Worm (Caenorhabditis elegans) whole organism, L3 larva: Measurements from ENCODE around the gene cyp-34A10.

Source experiments
- R02D3.7 ChIP-seq: fragments of 150-350 bp; optimal IDR thresholded peaks from 2 replicates; lab custom pipeline; 2014; ENCODE audit warnings: missing biosample characterization, missing genetic modification characterization
- ZK546.5 ChIP-seq: sonication (generic microtip); optimal IDR thresholded peaks from 2 replicates; lab custom pipeline; 2017; ENCODE audit warnings: missing biosample characterization, missing genetic modification characterization
- aly-2 ChIP-seq: fragments of 150-350 bp; optimal IDR thresholded peaks from 2 replicates; lab custom pipeline; 2014; ENCODE audit warnings: missing biosample characterization, missing genetic modification characterization
- ama-1 ChIP-seq: fragments of 150-350 bp; optimal IDR thresholded peaks from 2 replicates; lab custom pipeline; 2018
- ceh-16 ChIP-seq: sonication (generic microtip); optimal IDR thresholded peaks from 2 replicates; lab custom pipeline; 2017; ENCODE audit warnings: missing biosample characterization, missing genetic modification characterization
- ceh-28 ChIP-seq: fragments of 150-350 bp; optimal IDR thresholded peaks from 2 replicates; lab custom pipeline; 2014; ENCODE audit warnings: missing biosample characterization, missing genetic modification reagents, missing genetic modification characterization
- egl-27 ChIP-seq: sonication (generic microtip); optimal IDR thresholded peaks from 4 replicates; lab custom pipeline; 2017; ENCODE audit warnings: missing biosample characterization, missing genetic modification reagents, missing genetic modification characterization
- egl-5 ChIP-seq: fragments of 150-350 bp; optimal IDR thresholded peaks from 2 replicates; lab custom pipeline; 2017; ENCODE audit warnings: missing biosample characterization, missing genetic modification reagents, missing genetic modification characterization, inconsistent platforms
- elt-1 ChIP-seq: fragments of 150-350 bp; optimal IDR thresholded peaks from 2 replicates; lab custom pipeline; 2014; ENCODE audit warnings: missing biosample characterization, missing genetic modification characterization
- elt-2 ChIP-seq: sonication (generic microtip); optimal IDR thresholded peaks from 2 replicates; lab custom pipeline; 2016; ENCODE audit warnings: missing genetic modification reagents, mild to moderate bottlenecking, missing genetic modification characterization, missing compliant biosample characterization
- elt-3 ChIP-seq, 3 experiments: fragments of 150-350 bp in 1 of 3; sonication (generic microtip) in 2 of 3; optimal IDR thresholded peaks; 2 replicates in 2 of 3; 4 replicates in 1 of 3; lab custom pipeline; 2014 to 2017; ENCODE audit warnings: missing biosample characterization in 3 of 3, missing genetic modification characterization in 3 of 3
- fkh-10 ChIP-seq: sonication (generic microtip); optimal IDR thresholded peaks from 2 replicates; lab custom pipeline; 2017; ENCODE audit warnings: missing biosample characterization, missing genetic modification reagents, missing genetic modification characterization
- fkh-2 ChIP-seq: fragments of 150-350 bp; optimal IDR thresholded peaks from 2 replicates; lab custom pipeline; 2014; ENCODE audit warnings: missing biosample characterization, missing genetic modification reagents, missing genetic modification characterization
- fos-1 ChIP-seq: fragments of 150-350 bp; optimal IDR thresholded peaks from 2 replicates; lab custom pipeline; 2014; ENCODE audit warnings: missing biosample characterization, missing genetic modification characterization
- hmg-11 ChIP-seq: sonication (generic microtip); optimal IDR thresholded peaks from 2 replicates; lab custom pipeline; 2016; ENCODE audit warnings: missing genetic modification characterization, missing compliant biosample characterization
- jun-1 ChIP-seq: fragments of 150-350 bp; optimal IDR thresholded peaks from 2 replicates; lab custom pipeline; 2014; ENCODE audit warnings: missing biosample characterization, missing genetic modification reagents, missing genetic modification characterization
- lin-39 ChIP-seq: fragments of 150-350 bp; optimal IDR thresholded peaks from 2 replicates; lab custom pipeline; 2018; ENCODE audit warnings: missing biosample characterization, missing genetic modification reagents, missing genetic modification characterization
- mdl-1 ChIP-seq: fragments of 150-350 bp; optimal IDR thresholded peaks from 2 replicates; lab custom pipeline; 2014; ENCODE audit warnings: missing biosample characterization, missing genetic modification characterization
- nfya-1 ChIP-seq: sonication (generic microtip); optimal IDR thresholded peaks from 2 replicates; lab custom pipeline; 2017; ENCODE audit warnings: missing genetic modification characterization, mild to moderate bottlenecking, missing compliant biosample characterization, antibody characterized with exemption, moderate library complexity; ENCODE audit not compliant: insufficient read depth
- nhr-11 ChIP-seq: fragments of 150-350 bp; optimal IDR thresholded peaks from 2 replicates; lab custom pipeline; 2014; ENCODE audit warnings: missing biosample characterization, missing genetic modification characterization
- nhr-12 ChIP-seq: fragments of 150-350 bp; optimal IDR thresholded peaks from 2 replicates; lab custom pipeline; 2014; ENCODE audit warnings: missing biosample characterization, missing genetic modification characterization
- nhr-23 ChIP-seq: fragments of 150-350 bp; optimal IDR thresholded peaks from 2 replicates; lab custom pipeline; 2014; ENCODE audit warnings: missing biosample characterization, missing genetic modification reagents, missing genetic modification characterization
- nhr-237 ChIP-seq: fragments of 150-350 bp; optimal IDR thresholded peaks from 2 replicates; lab custom pipeline; 2014; ENCODE audit warnings: missing biosample characterization, missing genetic modification characterization
- nhr-25 ChIP-seq: sonication (generic microtip); optimal IDR thresholded peaks from 2 replicates; lab custom pipeline; 2017; ENCODE audit warnings: missing biosample characterization, missing genetic modification characterization
- nhr-43 ChIP-seq: sonication (generic microtip); optimal IDR thresholded peaks from 2 replicates; lab custom pipeline; 2016; ENCODE audit warnings: mild to moderate bottlenecking, missing genetic modification characterization, missing compliant biosample characterization; ENCODE audit not compliant: poor library complexity, severe bottlenecking
- nhr-67 ChIP-seq: fragments of 150-350 bp; optimal IDR thresholded peaks from 2 replicates; lab custom pipeline; 2014; ENCODE audit warnings: missing biosample characterization, missing genetic modification characterization
- nhr-76 ChIP-seq: fragments of 150-350 bp; sonication (generic microtip); optimal IDR thresholded peaks from 5 replicates; lab custom pipeline; 2014; ENCODE audit warnings: missing biosample characterization, missing genetic modification characterization
- nhr-77 ChIP-seq: fragments of 150-350 bp; optimal IDR thresholded peaks from 2 replicates; lab custom pipeline; 2014; ENCODE audit warnings: missing biosample characterization, missing genetic modification characterization
- pqm-1 ChIP-seq: fragments of 150-350 bp; optimal IDR thresholded peaks from 2 replicates; lab custom pipeline; 2017; ENCODE audit warnings: missing biosample characterization, missing genetic modification characterization, inconsistent platforms
- skn-1 ChIP-seq: fragments of 150-350 bp; optimal IDR thresholded peaks from 2 replicates; lab custom pipeline; 2014; ENCODE audit warnings: missing biosample characterization, missing genetic modification characterization
- snpc-4 ChIP-seq: fragments of 150-350 bp; optimal IDR thresholded peaks from 2 replicates; lab custom pipeline; 2014; ENCODE audit warnings: missing biosample characterization, missing genetic modification characterization
- tbx-2 ChIP-seq: sonication (generic microtip); optimal IDR thresholded peaks from 2 replicates; lab custom pipeline; 2016; ENCODE audit warnings: mild to moderate bottlenecking, missing genetic modification characterization, missing compliant biosample characterization
- unc-39 ChIP-seq: sonication (generic microtip); optimal IDR thresholded peaks from 4 replicates; lab custom pipeline; 2017; ENCODE audit warnings: missing biosample characterization, missing genetic modification characterization
- unc-62 ChIP-seq: fragments of 150-350 bp; sonication (generic microtip); optimal IDR thresholded peaks from 4 replicates; lab custom pipeline; 2014; ENCODE audit warnings: missing biosample characterization, missing genetic modification reagents, missing genetic modification characterization
- zag-1 ChIP-seq: fragments of 150-350 bp; optimal IDR thresholded peaks from 2 replicates; lab custom pipeline; 2014; ENCODE audit warnings: missing biosample characterization, missing genetic modification characterization
- ztf-4 ChIP-seq: fragments of 150-350 bp; optimal IDR thresholded peaks from 2 replicates; lab custom pipeline; 2014; ENCODE audit warnings: missing biosample characterization, missing genetic modification characterization

Gene cyp-34A10

DNA sequence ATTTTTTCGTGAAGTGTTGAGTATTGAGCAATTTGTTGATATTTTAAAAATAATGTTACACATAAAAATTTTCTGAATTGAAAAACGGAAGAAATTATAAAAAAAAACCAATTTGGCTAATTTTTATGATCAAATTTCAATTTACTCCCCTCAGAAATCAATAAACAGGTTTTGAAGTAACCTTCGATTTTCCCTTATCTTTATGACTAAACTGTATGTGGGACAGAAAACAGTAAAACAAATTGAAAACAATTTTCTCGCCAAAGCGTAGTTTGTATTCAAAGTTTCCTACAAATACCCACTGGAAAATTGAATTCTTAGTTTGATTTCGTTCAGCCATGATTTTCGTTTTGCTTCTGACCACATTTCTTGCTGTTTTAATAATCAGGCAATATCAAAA is 34.0 kb downstream of the cyp-34A10 start, which contains the start of gene cyp-35B1:
cyp-35B1 (plus strand) TSS at position 244 of the 400 bp plus-strand sequence.
- TF ChIP-seq jun-1 (tag; lab: Kevin White, UChicago) (no peak), ceh-28 (tag; lab: Kevin White, UChicago) (peak; percentile 19)

DNA sequence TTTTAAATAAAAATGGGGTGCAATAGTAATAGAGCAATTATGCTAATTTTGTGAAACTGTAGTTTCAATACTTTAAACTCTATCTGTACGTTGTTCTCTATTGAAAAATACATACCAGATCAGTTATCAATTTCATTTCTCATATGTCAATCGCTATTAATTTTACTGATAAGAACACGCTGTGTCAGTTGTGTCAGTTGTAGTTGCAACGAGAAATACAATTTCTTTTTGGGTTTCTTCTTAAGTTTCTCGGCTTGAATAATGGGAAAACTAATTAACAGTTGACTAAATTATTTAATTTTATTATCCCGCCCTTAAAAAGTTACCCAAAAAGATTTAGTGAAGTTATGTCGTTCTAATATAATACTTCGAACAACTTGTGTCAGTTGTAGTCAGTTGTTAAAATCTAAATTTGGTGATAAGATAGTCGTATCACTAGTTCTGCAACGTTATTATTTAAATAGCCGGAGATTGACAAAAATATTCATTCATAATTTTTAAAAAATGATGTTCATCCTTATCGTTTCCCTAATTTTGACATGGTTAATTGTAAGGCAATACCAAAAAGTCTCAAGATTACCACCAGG is 36.8 kb downstream of the cyp-34A10 start, which contains the start of gene cyp-35A5:
cyp-35A5 (plus strand) TSS at position 435 of the 587 bp plus-strand sequence.
- peak; percentile 0 for TF ChIP-seq pqm-1 (tag; lab: Kevin White, UChicago)
- no peak for TF ChIP-seq ztf-4 (tag; lab: Kevin White, UChicago)
- TF ChIP-seq nhr-12 (tag; lab: Kevin White, UChicago), result no peak
- TF ChIP-seq fkh-10, result no peak
- no peak for TF ChIP-seq jun-1 (tag; lab: Kevin White, UChicago)
- TF ChIP-seq snpc-4 (tag; lab: Kevin White, UChicago), result no peak
- TF ChIP-seq elt-2 (tag; lab: Kevin White, UChicago), result peak; percentile 78

DNA sequence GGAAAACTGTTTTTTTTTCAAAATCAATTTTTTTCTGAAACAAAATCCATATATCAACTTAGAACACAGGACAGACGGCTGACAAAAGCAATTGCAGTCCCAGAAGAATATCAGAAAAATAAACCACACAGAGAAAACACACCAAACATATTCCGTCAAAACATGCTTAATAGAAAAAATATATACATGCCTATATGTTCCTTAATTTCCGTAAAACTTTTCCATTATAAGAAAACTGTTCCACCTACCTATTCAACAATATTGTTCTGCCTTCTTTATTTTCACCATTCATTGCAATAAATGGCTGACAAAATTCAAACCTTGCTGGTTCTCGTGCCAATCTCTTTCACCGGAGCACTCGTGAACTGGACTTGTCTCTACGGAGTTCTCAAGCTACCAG is 41.5 kb downstream of the cyp-34A10 start, which contains the start of gene srx-63:
srx-63 (plus strand) TSS at position 301 of the 400 bp plus-strand sequence.
- TF ChIP-seq ceh-16 (no peak), fos-1 (tag; lab: Kevin White, UChicago) (no peak), nhr-67 (tag; lab: Kevin White, UChicago) (no peak), nhr-12 (tag; lab: Kevin White, UChicago) (no peak), ama-1 (lab: Kevin White, UChicago) (no peak), snpc-4 (tag; lab: Kevin White, UChicago) (no peak), ZK546.5 (tag; lab: Kevin White, UChicago) (no peak), unc-39 (tag; lab: Kevin White, UChicago) (no peak), nhr-76 (tag; lab: Kevin White, UChicago) (no peak), fkh-2 (tag; lab: Kevin White, UChicago) (no peak), jun-1 (tag; lab: Kevin White, UChicago) (no peak), elt-1 (no peak), nhr-77 (tag; lab: Kevin White, UChicago) (no peak), skn-1 (tag; lab: Kevin White, UChicago) (no peak), R02D3.7 (tag; lab: Kevin White, UChicago) (no peak), mdl-1 (tag; lab: Kevin White, UChicago) (no peak), nhr-11 (no peak), elt-3 (tag; optimal IDR thresholded peaks at IDR 0.05; lab: Kevin White, UChicago) (no peak), fkh-10 (no peak)

DNA sequence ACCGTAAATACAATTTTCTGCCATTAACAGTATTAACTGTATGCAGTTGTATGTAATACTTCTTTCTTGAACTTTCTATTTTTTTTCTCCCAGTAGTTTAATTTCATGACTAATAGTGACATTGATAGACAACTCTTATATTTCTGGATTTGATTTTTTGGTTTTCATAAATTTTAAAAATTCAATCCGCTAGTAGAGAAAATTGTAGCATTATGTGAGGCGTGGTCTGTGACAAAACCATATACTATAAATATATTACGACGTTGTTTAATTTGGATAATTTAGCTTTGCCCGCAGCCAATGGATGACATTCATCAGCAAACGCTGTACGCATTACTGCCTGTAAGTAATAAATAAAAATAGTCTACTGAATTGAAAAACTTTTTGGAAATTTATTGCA is 43.7 kb downstream of the cyp-34A10 start, which contains the start of gene srx-64:
srx-64 (plus strand) TSS at position 301 of the 400 bp plus-strand sequence.
- TF ChIP-seq ZK546.5 (tag; lab: Kevin White, UChicago) (no peak), elt-2 (tag; lab: Kevin White, UChicago) (no peak), unc-62 (GFP tag; lab: Kevin White, UChicago) (no peak), jun-1 (tag; lab: Kevin White, UChicago) (no peak), nhr-23 (tag; lab: Kevin White, UChicago) (no peak), pqm-1 (tag; lab: Kevin White, UChicago) (no peak)
- TF ChIP-seq, all 47 proteins: peak for 0

DNA sequence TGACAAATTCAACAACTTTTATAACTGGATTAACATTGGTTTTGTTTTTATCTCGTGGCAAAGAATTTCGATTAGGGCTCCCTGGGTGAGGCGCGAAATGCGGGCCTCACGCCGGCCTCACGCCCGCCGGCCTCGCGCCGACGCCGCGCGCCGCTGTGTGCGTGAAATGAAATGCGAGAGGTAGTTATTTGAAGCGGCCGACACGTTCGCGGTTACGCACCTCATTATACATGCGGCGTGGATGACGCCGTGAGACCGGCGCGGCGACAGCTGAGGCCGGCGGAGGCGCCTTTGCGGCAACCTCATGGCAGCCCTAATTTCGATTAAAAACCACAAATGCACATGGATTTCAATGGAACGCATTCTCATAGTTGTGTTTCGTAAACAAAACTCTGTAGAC is 45.3 kb downstream of the cyp-34A10 start:
- TF ChIP-seq hmg-11 (no peak), fkh-10 (no peak), nhr-237 (tag; lab: Kevin White, UChicago) (no peak), pqm-1 (tag; lab: Kevin White, UChicago) (no peak), egl-5 (tag; lab: Kevin White, UChicago) (no peak)

DNA sequence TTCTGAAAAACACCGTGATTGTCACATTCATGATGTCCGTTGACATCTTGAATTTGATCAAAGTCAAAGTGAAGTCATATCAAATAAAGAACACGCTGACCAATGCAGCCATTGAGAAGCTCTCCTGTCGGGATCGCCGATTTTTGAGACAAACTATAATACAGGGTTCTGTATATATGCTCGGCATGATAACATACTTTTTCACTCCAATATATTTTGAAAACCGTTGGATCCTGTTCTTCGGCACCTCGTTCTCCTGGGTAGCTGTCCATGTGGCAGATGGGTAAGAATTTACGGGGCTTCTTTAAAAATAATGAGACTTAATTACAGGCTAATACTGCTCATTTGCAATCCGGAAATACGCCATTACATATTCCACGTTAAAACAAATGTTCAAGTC is 50.2 kb downstream of the cyp-34A10 start:
- no peak for TF ChIP-seq ztf-4 (tag; lab: Kevin White, UChicago)
- TF ChIP-seq nhr-77 (tag; lab: Kevin White, UChicago), result no peak
- no peak for TF ChIP-seq nhr-11
- no peak for TF ChIP-seq skn-1 (tag; lab: Kevin White, UChicago)
- TF ChIP-seq elt-1, result no peak
- no peak for TF ChIP-seq ZK546.5 (tag; lab: Kevin White, UChicago)
- no peak for TF ChIP-seq egl-5 (tag; lab: Kevin White, UChicago)
- no peak for TF ChIP-seq egl-27 (tag; lab: Kevin White, UChicago)
- TF ChIP-seq nhr-25 (tag; lab: Kevin White, UChicago), result no peak
- TF ChIP-seq elt-2 (tag; lab: Kevin White, UChicago), result no peak
- TF ChIP-seq tbx-2 (tag; lab: Kevin White, UChicago), result no peak
- TF ChIP-seq fkh-10, result no peak
- no peak for TF ChIP-seq nfya-1
- TF ChIP-seq aly-2 (tag; lab: Kevin White, UChicago), result no peak
- no peak for TF ChIP-seq lin-39 (tag; lab: Kevin White, UChicago)
- no peak for TF ChIP-seq nhr-43 (tag; lab: Kevin White, UChicago)
- no peak for TF ChIP-seq zag-1
- TF ChIP-seq pqm-1 (tag; lab: Kevin White, UChicago), result no peak
